Worm (Caenorhabditis elegans) whole organism, late embryonic: Measurements from ENCODE around the gene pho-12.

Experiments used
- C38D4.7 ChIP-seq: fragments of 200-800 bp; sonication (Bioruptor generic); optimal IDR thresholded peaks from 2 replicates; lab custom pipeline; 2018; ENCODE audit warnings: mild to moderate bottlenecking, missing genetic modification characterization, moderate library complexity, missing compliant biosample characterization
- F13H6.1 ChIP-seq: sonication (generic microtip); optimal IDR thresholded peaks from 2 replicates; lab custom pipeline; 2016; ENCODE audit warnings: missing genetic modification characterization, missing compliant biosample characterization
- K02D7.2 ChIP-seq: sonication (generic microtip); optimal IDR thresholded peaks from 2 replicates; lab custom pipeline; 2017; ENCODE audit warnings: mild to moderate bottlenecking, missing genetic modification characterization, missing compliant biosample characterization
- Y22D7AL.16 ChIP-seq: sonication (generic microtip); optimal IDR thresholded peaks from 2 replicates; lab custom pipeline; 2016; ENCODE audit warnings: missing genetic modification characterization, missing compliant biosample characterization
- ceh-18 ChIP-seq: sonication (generic microtip); optimal IDR thresholded peaks from 2 replicates; lab custom pipeline; 2016; ENCODE audit warnings: missing genetic modification characterization, missing compliant biosample characterization
- ceh-22 ChIP-seq: sonication (generic microtip); optimal IDR thresholded peaks from 2 replicates; lab custom pipeline; 2017; ENCODE audit warnings: missing biosample characterization, missing genetic modification characterization
- ceh-24 ChIP-seq: sonication (generic microtip); optimal IDR thresholded peaks from 2 replicates; lab custom pipeline; 2016; ENCODE audit warnings: mild to moderate bottlenecking, missing genetic modification characterization, missing compliant biosample characterization
- ceh-31 ChIP-seq: sonication (generic microtip); optimal IDR thresholded peaks from 2 replicates; lab custom pipeline; 2016; ENCODE audit warnings: missing genetic modification characterization, missing compliant biosample characterization
- ceh-34 ChIP-seq: sonication (generic microtip); optimal IDR thresholded peaks from 2 replicates; lab custom pipeline; 2016; ENCODE audit warnings: mild to moderate bottlenecking, missing genetic modification characterization, missing compliant biosample characterization
- ceh-45 ChIP-seq: fragments of 200-800 bp; sonication (Bioruptor generic); IDR thresholded peaks from 2 replicates; pipeline ENCODE4 v1.3.6; 2022; ENCODE audit warnings: missing genetic modification reagents, missing genetic modification characterization, missing compliant biosample characterization
- che-1 ChIP-seq: sonication (generic microtip); optimal IDR thresholded peaks from 2 replicates; lab custom pipeline; 2016; ENCODE audit warnings: mild to moderate bottlenecking, missing genetic modification characterization, missing compliant biosample characterization
- dve-1 ChIP-seq: sonication (generic microtip); optimal IDR thresholded peaks from 2 replicates; lab custom pipeline; 2017; ENCODE audit warnings: antibody characterized with exemption, mild to moderate bottlenecking, missing genetic modification characterization, missing compliant biosample characterization
- elt-2 ChIP-seq: sonication (generic microtip); optimal IDR thresholded peaks from 2 replicates; lab custom pipeline; 2016; ENCODE audit warnings: missing genetic modification reagents, missing genetic modification characterization, missing compliant biosample characterization
- eyg-1 ChIP-seq: sonication (generic microtip); optimal IDR thresholded peaks from 2 replicates; lab custom pipeline; 2016; ENCODE audit warnings: missing genotype, missing genetic modification characterization, missing compliant biosample characterization
- gmeb-2 ChIP-seq: sonication (generic microtip); optimal IDR thresholded peaks from 2 replicates; lab custom pipeline; 2016; ENCODE audit warnings: missing genetic modification characterization, inconsistent platforms, missing compliant biosample characterization
- hlh-15 ChIP-seq: sonication (generic microtip); optimal IDR thresholded peaks from 2 replicates; lab custom pipeline; 2016; ENCODE audit warnings: missing genetic modification characterization, missing compliant biosample characterization
- lim-6 ChIP-seq: sonication (generic microtip); optimal IDR thresholded peaks from 2 replicates; lab custom pipeline; 2016; ENCODE audit warnings: missing genetic modification characterization, missing compliant biosample characterization
- lin-11 ChIP-seq: fragments of 200-800 bp; sonication (Bioruptor generic); optimal IDR thresholded peaks from 2 replicates; lab custom pipeline; 2018; ENCODE audit warnings: mild to moderate bottlenecking, missing genetic modification characterization, missing compliant biosample characterization
- mec-3 ChIP-seq: sonication (generic microtip); optimal IDR thresholded peaks from 2 replicates; lab custom pipeline; 2016; ENCODE audit warnings: borderline replicate concordance, missing genetic modification characterization, missing compliant biosample characterization
- nhr-11 ChIP-seq: fragments of 150-350 bp; optimal IDR thresholded peaks from 2 replicates; lab custom pipeline; 2014; ENCODE audit warnings: missing biosample characterization, missing genetic modification characterization
- npax-4 ChIP-seq: sonication (generic microtip); optimal IDR thresholded peaks from 2 replicates; lab custom pipeline; 2016; ENCODE audit warnings: missing genetic modification characterization, missing compliant biosample characterization
- odd-2 ChIP-seq: sonication (generic microtip); optimal IDR thresholded peaks from 2 replicates; lab custom pipeline; 2017; ENCODE audit warnings: antibody characterized with exemption, mild to moderate bottlenecking, missing genetic modification characterization, missing compliant biosample characterization
- pag-3 ChIP-seq: sonication (generic microtip); optimal IDR thresholded peaks from 2 replicates; lab custom pipeline; 2016; ENCODE audit warnings: missing compliant biosample characterization, missing genetic modification characterization, borderline replicate concordance
- pat-9 ChIP-seq: fragments of 200-800 bp; sonication (Bioruptor generic); optimal IDR thresholded peaks from 2 replicates; lab custom pipeline; 2018; ENCODE audit warnings: mild to moderate bottlenecking, missing genetic modification characterization, moderate library complexity, missing compliant biosample characterization
- pha-2 ChIP-seq: sonication (generic microtip); optimal IDR thresholded peaks from 2 replicates; lab custom pipeline; 2017; ENCODE audit warnings: mild to moderate bottlenecking, missing genetic modification characterization, missing compliant biosample characterization
- pqm-1 ChIP-seq: sonication (generic microtip); optimal IDR thresholded peaks from 2 replicates; lab custom pipeline; 2016; ENCODE audit warnings: missing genetic modification characterization, missing compliant biosample characterization
- pros-1 ChIP-seq: fragments of 150-350 bp; optimal IDR thresholded peaks from 2 replicates; lab custom pipeline; 2014; ENCODE audit warnings: missing biosample characterization, missing genetic modification reagents, missing genetic modification characterization
- sdc-2 ChIP-seq: sonication (generic microtip); optimal IDR thresholded peaks from 2 replicates; lab custom pipeline; 2016; ENCODE audit warnings: missing genotype, missing genetic modification characterization, missing compliant biosample characterization
- syd-9 ChIP-seq: sonication (generic microtip); optimal IDR thresholded peaks from 2 replicates; lab custom pipeline; 2016; ENCODE audit warnings: mild to moderate bottlenecking, missing genetic modification characterization, moderate library complexity, missing compliant biosample characterization
- tbx-7 ChIP-seq: sonication (generic microtip); optimal IDR thresholded peaks from 2 replicates; lab custom pipeline; 2016; ENCODE audit warnings: missing genotype, missing genetic modification characterization, missing compliant biosample characterization
- ttx-3 ChIP-seq: sonication (generic microtip); optimal IDR thresholded peaks from 2 replicates; lab custom pipeline; 2016; ENCODE audit warnings: missing genetic modification reagents, missing genetic modification characterization, missing compliant biosample characterization
- unc-86 ChIP-seq: sonication (generic microtip); optimal IDR thresholded peaks from 2 replicates; lab custom pipeline; 2016; ENCODE audit warnings: missing genetic modification characterization, missing compliant biosample characterization
- zip-5 ChIP-seq: sonication (generic microtip); optimal IDR thresholded peaks from 2 replicates; lab custom pipeline; 2016; ENCODE audit warnings: missing genetic modification characterization, missing compliant biosample characterization

Gene pho-12

DNA sequence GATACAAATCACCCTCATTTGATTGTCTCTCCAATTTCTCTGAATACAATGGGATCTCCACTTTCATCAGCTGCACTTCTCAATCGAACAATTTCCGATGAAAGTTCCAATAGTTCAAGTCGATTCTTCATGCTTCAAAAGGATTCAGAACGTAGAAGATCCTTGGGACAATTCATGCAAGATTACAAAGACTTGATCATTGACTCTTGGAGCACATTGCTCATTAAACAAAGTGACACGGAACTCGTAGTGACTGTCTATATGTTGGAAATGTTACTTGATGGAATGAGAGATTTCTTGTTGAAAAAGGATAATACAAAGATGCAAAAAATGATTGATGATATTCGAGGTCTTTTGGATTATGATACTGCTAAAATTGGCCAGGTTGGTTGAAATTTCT is 32.7 kb downstream of the pho-12 start:
- no peak for TF ChIP-seq F13H6.1 (tag; lab: Kevin White, UChicago)
- TF ChIP-seq mec-3 (tag; lab: Kevin White, UChicago), result no peak
- TF ChIP-seq tbx-7 (tag; lab: Kevin White, UChicago), result no peak
- TF ChIP-seq gmeb-2 (tag; lab: Kevin White, UChicago), result no peak
- no peak for TF ChIP-seq odd-2 (tag; lab: Kevin White, UChicago)
- no peak for TF ChIP-seq lin-11 (tag; lab: Kevin White, UChicago)
- TF ChIP-seq che-1 (tag; lab: Kevin White, UChicago), result no peak
- TF ChIP-seq ceh-45 (GFP tag; lab: Robert Waterston, UW), result no peak
- TF ChIP-seq C38D4.7 (GFP tag; lab: Kevin White, UChicago), result no peak
- no peak for TF ChIP-seq K02D7.2 (tag; lab: Kevin White, UChicago)
- no peak for TF ChIP-seq dve-1
- no peak for TF ChIP-seq ceh-18 (tag; lab: Kevin White, UChicago)
- no peak for TF ChIP-seq npax-4
- TF ChIP-seq ceh-22 (tag; lab: Kevin White, UChicago), result no peak
- no peak for TF ChIP-seq sdc-2 (tag; lab: Kevin White, UChicago)
- no peak for TF ChIP-seq syd-9
- no peak for TF ChIP-seq pqm-1 (tag; lab: Kevin White, UChicago)
- no peak for TF ChIP-seq ceh-34 (tag; lab: Kevin White, UChicago)
- no peak for TF ChIP-seq pat-9 (tag; lab: Kevin White, UChicago)

DNA sequence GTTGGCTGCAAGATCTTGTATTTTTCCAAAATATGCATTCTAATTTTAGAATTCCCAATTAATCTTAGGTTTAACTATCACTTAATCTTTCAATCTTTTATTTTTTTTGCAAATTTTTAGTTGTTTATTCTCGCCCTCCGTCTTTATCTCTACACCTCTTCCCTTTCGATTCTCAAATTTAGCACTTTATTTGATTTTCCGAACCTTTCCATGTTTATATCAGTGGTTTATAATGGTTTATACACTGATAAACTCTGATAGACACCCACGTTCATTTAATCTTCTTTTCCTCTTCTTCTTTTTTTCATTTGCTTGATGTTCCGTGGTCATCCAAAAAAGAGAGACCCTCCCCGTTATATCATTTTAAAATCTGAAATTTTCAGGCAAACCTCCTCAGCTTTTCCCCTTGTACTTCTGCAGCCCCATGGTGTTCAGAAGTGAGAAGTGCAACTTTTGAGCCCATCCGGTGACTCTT is 38.2 kb downstream of the pho-12 start, which contains the start of the genes nsy-1 and F59A6.13:
Gene nsy-1 (plus strand): TSS at position 377 of the 475 bp plus-strand sequence.
Gene F59A6.13 (plus strand): TSS at position 425 of the 475 bp plus-strand sequence.
- TF ChIP-seq pha-2 (tag; lab: Kevin White, UChicago) (no peak), elt-2 (tag; lab: Kevin White, UChicago) (no peak), pat-9 (tag; lab: Kevin White, UChicago) (no peak), hlh-15 (tag; lab: Kevin White, UChicago) (no peak)

DNA sequence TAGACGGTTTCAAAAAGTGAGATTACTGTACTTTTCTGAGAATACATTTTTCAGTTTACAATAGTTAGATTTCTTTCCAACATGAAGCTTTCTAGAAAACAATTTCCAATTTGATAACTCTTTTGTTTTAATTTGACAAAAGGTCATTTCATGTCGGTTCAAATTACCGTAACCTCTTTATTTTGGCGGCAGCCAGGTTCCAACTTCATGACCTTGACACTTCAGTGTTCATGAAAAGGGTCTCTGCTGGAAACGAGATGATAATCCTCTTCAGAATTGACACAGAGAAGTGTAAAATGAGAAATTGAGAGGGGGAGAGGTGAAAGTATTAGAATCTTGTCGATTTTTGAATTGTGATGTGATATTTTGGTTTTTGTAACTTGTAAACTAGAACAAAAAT is 39.1 kb downstream of the pho-12 start:
- TF ChIP-seq che-1 (tag; lab: Kevin White, UChicago) (no peak), ceh-31 (tag; lab: Kevin White, UChicago) (no peak), ttx-3 (tag; lab: Kevin White, UChicago) (no peak), unc-86 (tag; lab: Kevin White, UChicago) (no peak), pag-3 (tag; lab: Kevin White, UChicago) (no peak), pros-1 (tag; lab: Kevin White, UChicago) (no peak), eyg-1 (tag; lab: Kevin White, UChicago) (no peak), sdc-2 (tag; lab: Kevin White, UChicago) (no peak), K02D7.2 (tag; lab: Kevin White, UChicago) (no peak), ceh-22 (tag; lab: Kevin White, UChicago) (no peak), elt-2 (tag; lab: Kevin White, UChicago) (no peak), lim-6 (tag; lab: Kevin White, UChicago) (no peak), nhr-11 (no peak), F13H6.1 (tag; lab: Kevin White, UChicago) (no peak), ceh-24 (tag; lab: Kevin White, UChicago) (no peak)

DNA sequence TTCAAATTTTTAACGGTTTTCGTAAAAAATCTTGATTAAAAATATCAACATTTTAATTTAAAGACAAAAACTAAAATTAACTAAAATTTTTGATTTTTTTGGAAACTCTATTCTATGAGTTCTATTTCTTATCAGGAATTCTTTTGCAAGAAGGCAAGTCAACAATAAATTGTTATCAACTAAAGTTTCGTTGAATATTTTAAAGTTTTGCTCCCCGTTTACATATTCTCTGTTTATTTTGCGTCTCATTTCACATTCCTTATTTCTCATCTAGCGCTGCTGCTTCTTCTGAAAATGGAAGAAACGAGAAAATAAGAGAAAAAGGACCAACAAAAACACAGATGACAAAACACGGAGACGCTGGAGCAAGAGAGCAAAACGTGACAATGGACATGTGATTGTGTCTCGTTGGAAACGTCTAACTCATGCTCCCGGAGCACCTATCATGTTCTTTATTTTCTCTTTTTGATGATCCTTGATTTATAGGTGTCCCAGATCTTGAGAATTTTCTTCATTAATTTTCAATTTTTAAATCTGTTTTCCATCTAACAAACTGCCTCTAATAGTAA is 40.0 kb downstream of the pho-12 start:
- TF ChIP-seq sdc-2 (tag; lab: Kevin White, UChicago) (no peak), zip-5 (tag; lab: Kevin White, UChicago) (no peak), Y22D7AL.16 (no peak), elt-2 (tag; lab: Kevin White, UChicago) (peak; percentile 74), pha-2 (tag; lab: Kevin White, UChicago) (no peak)
